Worm (Caenorhabditis elegans) whole organism, L1 larva: ENCODE data around the gene F17E5.2.

Experiments used
- unc-130 ChIP-seq: fragments of 150-350 bp; optimal IDR thresholded peaks from 2 replicates; lab custom pipeline; 2017; ENCODE audit warnings: missing biosample characterization, missing genetic modification characterization, inconsistent platforms
- ztf-11 ChIP-seq, 2 experiments: sonication (generic microtip); optimal IDR thresholded peaks; 2 replicates each; lab custom pipeline; 2016 to 2017; ENCODE audit warnings: missing genetic modification characterization in 2 of 2, missing biosample characterization in 1 of 2, missing compliant biosample characterization in 1 of 2

ce11 chrX:12350207-12350606, 43.9 kb upstream of the F17E5.2 start, which contains the start of gene F42F12.3:
- TF ChIP-seq unc-130 (tag; lab: Kevin White, UChicago) (no peak), ztf-11 (tag; optimal IDR thresholded peaks at IDR 0.05; lab: Kevin White, UChicago) (no peak)
